Fruit fly (Drosophila melanogaster) whole organism, embryonic: Measurements from ENCODE around the gene CG4972.
A peak's percentile ranks its signal among the peaks of the same experiment; 100 is the strongest.

Experiments
- Antp ChIP-seq: fragments of 200-800 bp; sonication (Bioruptor generic); optimal IDR thresholded peaks from 3 replicates; lab custom pipeline; 2016; ENCODE audit warnings: missing biosample characterization, missing genetic modification characterization
- C15 ChIP-seq: fragments of 200-800 bp; sonication (Bioruptor generic); IDR thresholded peaks from 3 replicates; pipeline ENCODE4 v1.3.6; 2022; ENCODE audit warnings: missing biosample characterization, missing genetic modification characterization
- CG10274 ChIP-seq: fragments of 200-800 bp; sonication (Bioruptor generic); optimal IDR thresholded peaks from 3 replicates; lab custom pipeline; 2017; ENCODE audit warnings: missing biosample characterization, mild to moderate bottlenecking, missing genetic modification characterization
- CG10321 ChIP-seq: fragments of 200-800 bp; sonication (Bioruptor generic); IDR thresholded peaks from 2 replicates; pipeline ENCODE4 v1.3.6; 2022; ENCODE audit warnings: missing biosample characterization, missing genetic modification characterization
- CG10366 ChIP-seq: fragments of 200-800 bp; sonication (Bioruptor generic); IDR thresholded peaks from 2 replicates; pipeline ENCODE4 v1.3.6; 2022; ENCODE audit warnings: missing biosample characterization, missing genetic modification characterization
- CG11085 ChIP-seq: fragments of 200-800 bp; sonication (Bioruptor generic); IDR thresholded peaks from 2 replicates; pipeline ENCODE4 v1.3.6; 2022; ENCODE audit warnings: missing biosample characterization, missing genetic modification characterization
- CG11093 ChIP-seq: fragments of 200-800 bp; sonication (Bioruptor generic); IDR thresholded peaks from 3 replicates; pipeline ENCODE4 v1.3.6; 2022; ENCODE audit warnings: missing biosample characterization, missing genetic modification characterization
- CG13424 ChIP-seq: fragments of 200-800 bp; sonication (Bioruptor generic); optimal IDR thresholded peaks from 2 replicates; lab custom pipeline; 2019; ENCODE audit warnings: missing biosample characterization, mild to moderate bottlenecking, missing genetic modification characterization, moderate library complexity
- CG17829 ChIP-seq: fragments of 200-800 bp; optimal IDR thresholded peaks from 2 replicates; lab custom pipeline; 2019; ENCODE audit warnings: missing biosample characterization, mild to moderate bottlenecking, missing genetic modification characterization, moderate library complexity
- CG18262 ChIP-seq: fragments of 200-800 bp; optimal IDR thresholded peaks from 3 replicates; lab custom pipeline; 2019; ENCODE audit warnings: missing biosample characterization, mild to moderate bottlenecking, missing genetic modification characterization, moderate library complexity
- CG30403 ChIP-seq: fragments of 200-800 bp; sonication (Bioruptor generic); optimal IDR thresholded peaks from 3 replicates; lab custom pipeline; 2016; ENCODE audit warnings: missing biosample characterization, missing genetic modification characterization
- CG33213 ChIP-seq: fragments of 200-800 bp; sonication (Bioruptor generic); optimal IDR thresholded peaks from 3 replicates; lab custom pipeline; 2016; ENCODE audit warnings: missing biosample characterization, missing genetic modification characterization
- CG42726 ChIP-seq: fragments of 200-800 bp; sonication (Bioruptor generic); IDR thresholded peaks from 2 replicates; pipeline ENCODE4 v1.3.6; 2022; ENCODE audit warnings: missing biosample characterization, missing genetic modification characterization; ENCODE audit not compliant: partially characterized antibody
- CG4360 ChIP-seq: fragments of 200-800 bp; sonication (Bioruptor generic); IDR thresholded peaks from 2 replicates; pipeline ENCODE4 v1.3.6; 2022; ENCODE audit warnings: missing biosample characterization, missing genetic modification characterization
- CG4820 ChIP-seq: fragments of 200-800 bp; sonication (Bioruptor generic); optimal IDR thresholded peaks from 3 replicates; lab custom pipeline; 2016; ENCODE audit warnings: missing biosample characterization, missing genetic modification characterization
- CG6765 ChIP-seq: fragments of 200-800 bp; sonication (Bioruptor generic); optimal IDR thresholded peaks from 3 replicates; lab custom pipeline; 2017; ENCODE audit warnings: missing biosample characterization, mild to moderate bottlenecking, missing genetic modification characterization
- CG6854 ChIP-seq: fragments of 200-800 bp; sonication (Bioruptor generic); optimal IDR thresholded peaks from 3 replicates; lab custom pipeline; 2017; ENCODE audit warnings: missing biosample characterization, mild to moderate bottlenecking, missing genetic modification characterization
- CG9609 ChIP-seq: fragments of 200-800 bp; sonication (Bioruptor generic); optimal IDR thresholded peaks from 3 replicates; lab custom pipeline; 2016; ENCODE audit warnings: missing biosample characterization, missing genetic modification characterization
- CG9817 ChIP-seq: fragments of 200-800 bp; sonication (Bioruptor generic); optimal IDR thresholded peaks from 2 replicates; lab custom pipeline; 2018; ENCODE audit warnings: missing biosample characterization, mild to moderate bottlenecking, missing genetic modification characterization, moderate library complexity
- D ChIP-seq, 2 experiments: fragments of 200-800 bp in 1 of 2; fragments of >200 bp in 1 of 2; sonication (Bioruptor generic) in 1 of 2; optimal IDR thresholded peaks; 2 replicates in 1 of 2; 3 replicates in 1 of 2; lab custom pipeline; 2017; ENCODE audit warnings: mild to moderate bottlenecking in 1 of 2, missing biosample characterization in 1 of 2, missing genetic modification characterization in 1 of 2, missing genetic modification reagents in 1 of 2
- D19A ChIP-seq: fragments of 200-800 bp; optimal IDR thresholded peaks from 3 replicates; lab custom pipeline; 2019; ENCODE audit warnings: missing biosample characterization, mild to moderate bottlenecking, missing genetic modification characterization, moderate library complexity
- Elba2 ChIP-seq: fragments of 200-800 bp; sonication (Bioruptor generic); optimal IDR thresholded peaks from 3 replicates; lab custom pipeline; 2016; ENCODE audit warnings: missing biosample characterization, missing genetic modification characterization
- GATAe ChIP-seq: fragments of 200-800 bp; sonication (Bioruptor generic); conservative IDR thresholded peaks from 2 replicates; pipeline ENCODE4 v1.3.6; 2022; ENCODE audit warnings: missing biosample characterization, missing genetic modification characterization
- H15 ChIP-seq: fragments of 200-800 bp; sonication (Bioruptor generic); IDR thresholded peaks from 3 replicates; pipeline ENCODE4 v1.3.6; 2022; ENCODE audit warnings: missing biosample characterization, missing genetic modification characterization
- Hand ChIP-seq: fragments of 200-800 bp; sonication (Bioruptor generic); optimal IDR thresholded peaks from 2 replicates; lab custom pipeline; 2017; ENCODE audit warnings: mild to moderate bottlenecking, missing biosample characterization, missing genetic modification reagents, missing genetic modification characterization
- Jarid2 ChIP-seq: fragments of 200-800 bp; sonication (Bioruptor generic); optimal IDR thresholded peaks from 3 replicates; lab custom pipeline; 2017; ENCODE audit warnings: mild to moderate bottlenecking, missing biosample characterization, missing genetic modification reagents, missing genetic modification characterization
- Kr ChIP-seq: fragments of 200-800 bp; sonication (Bioruptor generic); optimal IDR thresholded peaks from 2 replicates; lab custom pipeline; 2017; ENCODE audit warnings: missing biosample characterization, mild to moderate bottlenecking, missing genetic modification characterization
- Ptx1 ChIP-seq: fragments of 200-800 bp; sonication (Bioruptor generic); IDR thresholded peaks from 2 replicates; pipeline ENCODE4 v1.3.6; 2022; ENCODE audit warnings: missing biosample characterization, missing genetic modification characterization
- Trl ChIP-seq, 3 experiments: fragments of >200 bp in 2 of 3; fragments of 200-800 bp in 1 of 3; sonication (Bioruptor generic) in 1 of 3; optimal IDR thresholded peaks; 2 replicates in 1 of 3; 3 replicates in 2 of 3; lab custom pipeline; 2016 to 2017; ENCODE audit warnings: missing biosample characterization in 1 of 3, missing genetic modification characterization in 1 of 3
- aop ChIP-seq: fragments of 200-800 bp; sonication (Bioruptor generic); IDR thresholded peaks from 2 replicates; pipeline ENCODE4 v1.3.6; 2022; ENCODE audit warnings: missing biosample characterization, missing genetic modification characterization
- ase ChIP-seq: fragments of 200-800 bp; sonication (Bioruptor generic); IDR thresholded peaks from 3 replicates; pipeline ENCODE4 v1.3.6; 2022; ENCODE audit warnings: missing biosample characterization, missing genetic modification characterization
- caup ChIP-seq: fragments of 200-800 bp; sonication (Bioruptor generic); optimal IDR thresholded peaks from 3 replicates; lab custom pipeline; 2017; ENCODE audit warnings: missing biosample characterization, mild to moderate bottlenecking, missing genetic modification characterization, moderate library complexity; ENCODE audit not compliant: severe bottlenecking
- dm ChIP-seq: fragments of 200-800 bp; sonication (Bioruptor generic); optimal IDR thresholded peaks from 3 replicates; lab custom pipeline; 2016; ENCODE audit warnings: missing biosample characterization, missing genetic modification characterization
- dmrt11E ChIP-seq: fragments of 200-800 bp; sonication (Bioruptor generic); optimal IDR thresholded peaks from 3 replicates; lab custom pipeline; 2018; ENCODE audit warnings: missing biosample characterization, mild to moderate bottlenecking, missing genetic modification characterization, moderate library complexity
- dpn ChIP-seq, 2 experiments: fragments of 200-800 bp; sonication (Bioruptor generic); optimal IDR thresholded peaks; 3 replicates each; lab custom pipeline; 2016; ENCODE audit warnings: missing biosample characterization in 2 of 2, missing genetic modification characterization in 2 of 2
- fd64A ChIP-seq: fragments of 200-800 bp; sonication (Bioruptor generic); optimal IDR thresholded peaks from 3 replicates; lab custom pipeline; 2018; ENCODE audit warnings: missing biosample characterization, mild to moderate bottlenecking, missing genetic modification characterization
- gsb ChIP-seq: fragments of 200-800 bp; sonication (Bioruptor generic); IDR thresholded peaks from 2 replicates; pipeline ENCODE4 v1.3.6; 2022; ENCODE audit warnings: missing biosample characterization, missing genetic modification characterization
- hkb ChIP-seq, 2 experiments: fragments of 200-800 bp in 1 of 2; fragments of >200 bp in 1 of 2; sonication (Bioruptor generic) in 1 of 2; IDR thresholded peaks in 1 of 2; optimal IDR thresholded peaks in 1 of 2; 2 replicates each; pipeline versions ENCODE4 v1.3.6 to Lab custom; 2017 to 2022; ENCODE audit warnings: missing biosample characterization in 1 of 2, missing genetic modification characterization in 1 of 2
- jing ChIP-seq: fragments of 200-800 bp; sonication (Bioruptor generic); optimal IDR thresholded peaks from 2 replicates; lab custom pipeline; 2018; ENCODE audit warnings: missing biosample characterization, mild to moderate bottlenecking, missing genetic modification characterization
- lab ChIP-seq: fragments of 200-800 bp; sonication (Bioruptor generic); optimal IDR thresholded peaks from 3 replicates; lab custom pipeline; 2017; ENCODE audit warnings: missing biosample characterization, missing genetic modification characterization, mild to moderate bottlenecking, moderate library complexity, missing genetic modification reagents
- lmd ChIP-seq: fragments of 200-800 bp; sonication (Bioruptor generic); IDR thresholded peaks from 2 replicates; pipeline ENCODE4 v1.3.6; 2022; ENCODE audit warnings: missing biosample characterization, missing genetic modification characterization
- mld ChIP-seq: fragments of 200-800 bp; sonication (Bioruptor generic); IDR thresholded peaks from 3 replicates; pipeline ENCODE4 v1.3.6; 2022; ENCODE audit warnings: missing biosample characterization, missing genetic modification characterization; ENCODE audit not compliant: partially characterized antibody
- pan ChIP-seq, 4 experiments: fragments of >200 bp in 3 of 4; fragments of 200-800 bp in 1 of 4; sonication (Bioruptor generic) in 1 of 4; optimal IDR thresholded peaks in 3 of 4; IDR thresholded peaks in 1 of 4; 2 replicates each; pipeline versions ENCODE4 v1.3.6 to Lab custom; 2017 to 2022; ENCODE audit warnings: missing biosample characterization in 2 of 4, missing genetic modification characterization in 2 of 4, mixed read lengths in 1 of 4
- pho ChIP-seq: fragments of 200-800 bp; sonication (Bioruptor generic); optimal IDR thresholded peaks from 2 replicates; lab custom pipeline; 2016; ENCODE audit warnings: missing biosample characterization, missing genetic modification characterization
- sim ChIP-seq: fragments of 200-800 bp; sonication (Bioruptor generic); IDR thresholded peaks from 2 replicates; pipeline ENCODE4 v1.3.6; 2022; ENCODE audit warnings: missing biosample characterization, missing genetic modification characterization
- sisA ChIP-seq: fragments of 200-800 bp; sonication (Bioruptor generic); IDR thresholded peaks from 2 replicates; pipeline ENCODE4 v1.3.6; 2022; ENCODE audit warnings: missing biosample characterization, missing genetic modification characterization
- so ChIP-seq: fragments of 200-800 bp; sonication (Bioruptor generic); IDR thresholded peaks from 3 replicates; pipeline ENCODE4 v1.3.6; 2022; ENCODE audit warnings: missing biosample characterization, missing genetic modification characterization
- trem ChIP-seq: fragments of 200-800 bp; optimal IDR thresholded peaks from 3 replicates; lab custom pipeline; 2019; ENCODE audit warnings: missing biosample characterization, mild to moderate bottlenecking, missing genetic modification characterization, moderate library complexity
- yki ChIP-seq: fragments of >200 bp; optimal IDR thresholded peaks from 3 replicates; lab custom pipeline; 2018

The CG4972 gene

DNA sequence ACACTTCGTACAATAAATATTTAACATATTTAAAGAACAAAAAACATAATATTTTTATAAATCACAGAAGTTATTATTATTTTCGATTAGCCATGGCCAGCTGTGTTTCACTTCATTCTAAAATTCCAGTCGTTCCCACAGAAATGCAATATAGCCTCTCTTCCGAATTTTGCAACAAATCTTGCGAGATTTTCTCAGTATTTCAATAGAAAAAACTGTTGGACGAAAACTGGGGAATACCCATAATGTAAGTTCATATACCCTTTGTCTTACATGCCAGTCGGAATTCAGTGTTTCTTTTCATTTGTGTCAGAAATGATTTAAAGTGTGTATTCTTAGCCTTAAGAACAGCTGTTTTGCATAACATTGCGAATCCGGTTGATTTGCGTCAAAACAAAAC lies 41.9 kb downstream of the CG4972 start, which contains the start of the genes CtsL4 and ClpP (continued):
- no peak for TF ChIP-seq mld (GFP tag; lab: Robert Waterston, UW)
- peak; percentile 66 for TF ChIP-seq CG17829
- no peak for TF ChIP-seq pan (optimal IDR thresholded peaks at IDR 0.05; lab: Kevin White, UChicago)
- TF ChIP-seq pan (GFP tag; optimal IDR thresholded peaks at IDR 0.05 in 1 of 2, IDR thresholded peaks at IDR 0.05 in 1 of 2) = peak in 1 of 2 experiments; percentile 64
- no peak for TF ChIP-seq CG11093 (GFP tag; lab: Robert Waterston, UW)
- TF ChIP-seq lmd (GFP tag; lab: Robert Waterston, UW) = no peak
- no peak for TF ChIP-seq CG4360
- no peak for TF ChIP-seq GATAe (GFP tag; lab: Robert Waterston, UW)
- TF ChIP-seq CG10274 = no peak
- TF ChIP-seq Elba2 (GFP tag; lab: Kevin White, UChicago) = peak; percentile 59
- no peak for TF ChIP-seq C15 (GFP tag; lab: Robert Waterston, UW)
- no peak for TF ChIP-seq CG42726 (GFP tag; lab: Robert Waterston, UW)
- TF ChIP-seq lab = no peak
- peak; percentile 34 for TF ChIP-seq CG9817
- TF ChIP-seq Hand (GFP tag; lab: Kevin White, UChicago) = no peak
- TF ChIP-seq CG4820 (GFP tag; lab: Kevin White, UChicago) = no peak
- TF ChIP-seq ase (GFP tag; lab: Robert Waterston, UW) = peak; percentile 26; the same call in 1 of the 3 replicates
- no peak for TF ChIP-seq CG6854 (GFP tag; lab: Kevin White, UChicago)
- TF ChIP-seq so (GFP tag; lab: Robert Waterston, UW) = no peak
- peak; percentile 74 for TF ChIP-seq D19A (tag; lab: Kevin White, UChicago)
- TF ChIP-seq CG10366 = peak; percentile 38; the same call in 1 of the 2 replicates
- peak; percentile 46 for TF ChIP-seq CG30403
- no peak for TF ChIP-seq yki (lab: Kevin White, UChicago)
- no peak for TF ChIP-seq CG11085
- no peak for TF ChIP-seq Trl (optimal IDR thresholded peaks at IDR 0.05; lab: Kevin White, UChicago)
- TF ChIP-seq Trl (GFP tag; optimal IDR thresholded peaks at IDR 0.05; lab: Kevin White, UChicago) = peak; percentile 8
- no peak for TF ChIP-seq jing (GFP tag; lab: Kevin White, UChicago)
- no peak for TF ChIP-seq caup (GFP tag; lab: Kevin White, UChicago)
- peak; percentile 57 for TF ChIP-seq CG18262 (tag; lab: Kevin White, UChicago)
- TF ChIP-seq gsb (GFP tag; lab: Robert Waterston, UW) = no peak
- no peak for TF ChIP-seq Jarid2 (GFP tag; lab: Kevin White, UChicago)
- TF ChIP-seq H15 (GFP tag; lab: Robert Waterston, UW) = no peak
- TF ChIP-seq aop = no peak
- peak; percentile 30 for TF ChIP-seq CG9609
- TF ChIP-seq CG13424 (tag; lab: Kevin White, UChicago) = peak; percentile 50
- peak; percentile 48 for TF ChIP-seq dmrt11E (tag; lab: Kevin White, UChicago)
- no peak for TF ChIP-seq Kr (GFP tag; lab: Kevin White, UChicago)
- no peak for TF ChIP-seq fd64A (GFP tag; lab: Kevin White, UChicago)
- TF ChIP-seq Antp (GFP tag; lab: Kevin White, UChicago) = peak; percentile 48
- TF ChIP-seq Ptx1 (GFP tag; lab: Robert Waterston, UW) = peak; percentile 60
- peak; percentile 32; the same call in 1 of the 2 replicates for TF ChIP-seq sisA (GFP tag; lab: Robert Waterston, UW)
- no peak for TF ChIP-seq CG10321 (GFP tag; lab: Robert Waterston, UW)
- no peak for TF ChIP-seq dm (GFP tag; lab: Kevin White, UChicago)
- peak; percentile 23 for TF ChIP-seq pho
- TF ChIP-seq trem = peak; percentile 46
- peak; percentile 53 to 67 for TF ChIP-seq dpn (GFP tag; optimal IDR thresholded peaks at IDR 0.05; lab: Kevin White, UChicago)
- no peak for TF ChIP-seq D (optimal IDR thresholded peaks at IDR 0.05; lab: Kevin White, UChicago)
- TF ChIP-seq D (GFP tag; optimal IDR thresholded peaks at IDR 0.05; lab: Kevin White, UChicago) = peak; percentile 35
- no peak for TF ChIP-seq hkb (optimal IDR thresholded peaks at IDR 0.05; lab: Kevin White, UChicago)
- TF ChIP-seq hkb (GFP tag; IDR thresholded peaks at IDR 0.05; lab: Robert Waterston, UW) = 0 out of 2 replicates have a peak, but pooled peaks have one; percentile 34
- no peak for TF ChIP-seq sim (GFP tag; lab: Robert Waterston, UW)
- no peak for TF ChIP-seq CG6765 (GFP tag; lab: Kevin White, UChicago)
- peak; percentile 15 for TF ChIP-seq CG33213 (GFP tag; lab: Kevin White, UChicago)
